Fruit fly (Drosophila melanogaster) whole organism: ENCODE measurements around the gene Pvf2.

Experiments
- Dll ChIP-seq: fragments of >200 bp; optimal IDR thresholded peaks from 2 replicates; lab custom pipeline; 2017
- EcR ChIP-seq, 2 experiments: fragments of >200 bp; optimal IDR thresholded peaks; 2 replicates each; lab custom pipeline; 2017; ENCODE audit warnings: missing biosample characterization in 2 of 2, missing genetic modification characterization in 2 of 2, missing genetic modification reagents in 2 of 2
- pan ChIP-seq: fragments of >200 bp; optimal IDR thresholded peaks from 2 replicates; lab custom pipeline; 2017
- usp ChIP-seq: fragments of >200 bp; optimal IDR thresholded peaks from 2 replicates; lab custom pipeline; 2017; ENCODE audit warnings: missing biosample characterization, missing genetic modification characterization, mixed read lengths

- no peak for TF ChIP-seq usp
- no peak for TF ChIP-seq pan (lab: Kevin White, UChicago)
- TF ChIP-seq EcR (GFP tag; optimal IDR thresholded peaks at IDR 0.05; lab: Kevin White, UChicago): no peak
- no peak for TF ChIP-seq Dll (lab: Kevin White, UChicago)
Observed at dm6 chr2L:7133506-7134270, 49.3 kb upstream of the Pvf2 start.
